Fruit fly (Drosophila melanogaster) Kc167 (cell line): ENCODE data around the gene CG43235.

ENCODE experiments used
- Myc ChIP-seq: fragments of >200 bp; optimal IDR thresholded peaks from 2 replicates; lab custom pipeline; 2017; ENCODE audit warnings: missing external identifiers
- Sin3A ChIP-seq: fragments of >200 bp; optimal IDR thresholded peaks from 2 replicates; lab custom pipeline; 2018; ENCODE audit warnings: missing external identifiers
- h ChIP-seq: fragments of >200 bp; optimal IDR thresholded peaks from 3 replicates; lab custom pipeline; 2018; ENCODE audit warnings: missing external identifiers
- insv ChIP-seq: fragments of >200 bp; optimal IDR thresholded peaks from 3 replicates; lab custom pipeline; 2018; ENCODE audit warnings: missing external identifiers
- psq ChIP-seq: fragments of >200 bp; optimal IDR thresholded peaks from 2 replicates; lab custom pipeline; 2017; ENCODE audit warnings: missing external identifiers
- ttk ChIP-seq: sonication (Bioruptor generic); optimal IDR thresholded peaks from 2 replicates; lab custom pipeline; 2017; ENCODE audit warnings: missing external identifiers

DNA sequence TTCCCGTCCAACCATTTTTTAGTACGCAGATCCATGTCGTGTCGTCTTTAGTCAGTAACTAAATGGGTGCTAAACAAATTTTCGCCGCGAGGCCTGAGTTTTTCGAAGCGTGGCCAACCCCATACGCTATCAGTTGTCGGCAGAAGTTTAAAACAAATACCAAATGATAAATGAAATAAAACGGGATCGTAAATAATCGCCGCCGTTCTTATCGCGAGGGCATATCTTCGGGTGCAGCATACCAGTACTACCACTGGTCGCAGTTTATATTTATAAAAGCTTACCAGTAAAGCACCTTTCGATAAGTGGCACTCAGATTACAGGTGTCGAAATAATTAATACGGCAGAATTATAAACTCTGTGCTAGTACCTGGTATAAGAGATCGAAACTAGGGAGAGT is 7.5 kb upstream of the CG43235 start:
- TF ChIP-seq psq (lab: Kevin White, UChicago) (no peak), h (no peak), insv (no peak), Sin3A (lab: Kevin White, UChicago) (no peak), ttk (lab: Kevin White, UChicago) (no peak), Myc (no peak)
